Worm (Caenorhabditis elegans) whole organism, L1 larva: ENCODE results near the gene T14B4.1.
A peak's percentile ranks its signal among the peaks of the same experiment; 100 is the strongest.

Experiments
- C34B4.2 ChIP-seq: sonication (generic microtip); optimal IDR thresholded peaks from 2 replicates; lab custom pipeline; 2017; ENCODE audit warnings: mild to moderate bottlenecking, missing genetic modification characterization, missing compliant biosample characterization
- F16B12.6 ChIP-seq: fragments of 150-350 bp; optimal IDR thresholded peaks from 2 replicates; lab custom pipeline; 2014; ENCODE audit warnings: missing biosample characterization, missing genetic modification characterization
- aly-2 ChIP-seq: fragments of 150-350 bp; optimal IDR thresholded peaks from 2 replicates; lab custom pipeline; 2014; ENCODE audit warnings: missing biosample characterization, missing genetic modification characterization
- ceh-88 ChIP-seq: fragments of 200-800 bp; sonication (Bioruptor generic); IDR thresholded peaks from 2 replicates; pipeline ENCODE4 v1.3.6; 2022; ENCODE audit warnings: missing genetic modification characterization, missing compliant biosample characterization
- dpl-1 ChIP-seq, 3 experiments: fragments of 150-350 bp in 2 of 3; sonication (generic microtip) in 1 of 3; optimal IDR thresholded peaks; 2 replicates each; lab custom pipeline; 2014 to 2017; ENCODE audit warnings: missing biosample characterization in 3 of 3, missing genetic modification characterization in 3 of 3, missing genetic modification reagents in 3 of 3
- dsc-1 ChIP-seq: sonication (generic microtip); optimal IDR thresholded peaks from 2 replicates; lab custom pipeline; 2016; ENCODE audit warnings: mild to moderate bottlenecking, missing genetic modification characterization, missing compliant biosample characterization
- efl-1 ChIP-seq, 4 experiments: fragments of 150-350 bp; optimal IDR thresholded peaks in 3 of 4; peaks in 1 of 4; 1 replicate in 1 of 4; 2 replicates in 3 of 4; lab custom pipeline; 2014; ENCODE audit warnings: missing biosample characterization in 2 of 4, missing genetic modification characterization in 2 of 4, missing genetic modification reagents in 2 of 4
- efl-3 ChIP-seq: fragments of 200-800 bp; sonication (Bioruptor generic); optimal IDR thresholded peaks from 2 replicates; lab custom pipeline; 2018; ENCODE audit warnings: mild to moderate bottlenecking, missing genetic modification characterization, missing compliant biosample characterization
- egl-27 ChIP-seq, 2 experiments: fragments of 150-350 bp in 1 of 2; sonication (generic microtip); optimal IDR thresholded peaks; 3 replicates each; lab custom pipeline; 2017 to 2018; ENCODE audit warnings: missing biosample characterization in 2 of 2, missing genetic modification characterization in 2 of 2, missing genetic modification reagents in 2 of 2
- fkh-10 ChIP-seq: sonication (generic microtip); optimal IDR thresholded peaks from 2 replicates; lab custom pipeline; 2017; ENCODE audit warnings: missing biosample characterization, missing genetic modification reagents, missing genetic modification characterization
- fkh-8 ChIP-seq: sonication (generic microtip); optimal IDR thresholded peaks from 2 replicates; lab custom pipeline; 2016; ENCODE audit warnings: mild to moderate bottlenecking, missing genetic modification characterization, missing compliant biosample characterization
- fos-1 ChIP-seq: fragments of 150-350 bp; optimal IDR thresholded peaks from 2 replicates; lab custom pipeline; 2014; ENCODE audit warnings: missing biosample characterization, missing genetic modification characterization
- grh-1 ChIP-seq: fragments of 200-800 bp; sonication (Bioruptor generic); IDR thresholded peaks from 2 replicates; pipeline ENCODE4 v1.3.6; 2022; ENCODE audit warnings: missing genetic modification reagents, missing genetic modification characterization, missing compliant biosample characterization
- hlh-17 ChIP-seq: fragments of 200-800 bp; sonication (Bioruptor generic); optimal IDR thresholded peaks from 2 replicates; lab custom pipeline; 2018; ENCODE audit warnings: missing genetic modification characterization, mild to moderate bottlenecking, missing compliant biosample characterization, moderate library complexity, borderline replicate concordance
- hlh-4 ChIP-seq: sonication (generic microtip); optimal IDR thresholded peaks from 2 replicates; lab custom pipeline; 2016; ENCODE audit warnings: mild to moderate bottlenecking, missing genetic modification characterization, missing compliant biosample characterization
- hpl-2 ChIP-seq: fragments of 150-350 bp; optimal IDR thresholded peaks from 2 replicates; lab custom pipeline; 2014; ENCODE audit warnings: missing biosample characterization, missing genetic modification reagents, missing genetic modification characterization
- jun-1 ChIP-seq: fragments of 150-350 bp; optimal IDR thresholded peaks from 2 replicates; lab custom pipeline; 2014; ENCODE audit warnings: missing biosample characterization, missing genetic modification reagents, missing genetic modification characterization
- lin-14 ChIP-seq: fragments of 200-800 bp; sonication (Bioruptor generic); optimal IDR thresholded peaks from 2 replicates; lab custom pipeline; 2018; ENCODE audit warnings: mild to moderate bottlenecking, missing genetic modification characterization, moderate library complexity, missing compliant biosample characterization
- lin-35 ChIP-seq, 2 experiments: fragments of 150-350 bp; optimal IDR thresholded peaks; 2 replicates each; lab custom pipeline; 2014; ENCODE audit warnings: missing biosample characterization in 2 of 2, missing genetic modification characterization in 2 of 2, missing genetic modification reagents in 2 of 2
- lin-39 ChIP-seq: fragments of 150-350 bp; optimal IDR thresholded peaks from 2 replicates; lab custom pipeline; 2014; ENCODE audit warnings: missing biosample characterization, missing genetic modification reagents, missing genetic modification characterization
- mab-9 ChIP-seq: fragments of 200-800 bp; sonication (Bioruptor generic); IDR thresholded peaks from 2 replicates; pipeline ENCODE4 v1.3.6; 2022; ENCODE audit warnings: missing genetic modification reagents, missing genetic modification characterization, missing compliant biosample characterization
- mdl-1 ChIP-seq, 2 experiments: fragments of 150-350 bp; optimal IDR thresholded peaks; 2 replicates each; lab custom pipeline; 2014 to 2017; ENCODE audit warnings: missing biosample characterization in 2 of 2, missing genetic modification characterization in 2 of 2, inconsistent platforms in 1 of 2
- nhr-12 ChIP-seq: sonication (generic microtip); optimal IDR thresholded peaks from 2 replicates; lab custom pipeline; 2017; ENCODE audit warnings: missing biosample characterization, missing genetic modification characterization
- nhr-19 ChIP-seq: fragments of 200-800 bp; sonication (Bioruptor generic); conservative IDR thresholded peaks from 2 replicates; pipeline ENCODE4 v1.3.6; 2022; ENCODE audit warnings: missing genetic modification characterization, missing compliant biosample characterization
- nhr-20 ChIP-seq: sonication (generic microtip); optimal IDR thresholded peaks from 2 replicates; lab custom pipeline; 2016; ENCODE audit warnings: mild to moderate bottlenecking, missing genetic modification characterization, missing compliant biosample characterization
- nhr-237 ChIP-seq: fragments of 150-350 bp; optimal IDR thresholded peaks from 2 replicates; lab custom pipeline; 2014; ENCODE audit warnings: missing biosample characterization, missing genetic modification characterization
- nhr-71 ChIP-seq: sonication (generic microtip); optimal IDR thresholded peaks from 2 replicates; lab custom pipeline; 2016; ENCODE audit warnings: mild to moderate bottlenecking, missing genetic modification characterization, moderate library complexity, missing compliant biosample characterization
- nhr-84 ChIP-seq: sonication (generic microtip); optimal IDR thresholded peaks from 2 replicates; lab custom pipeline; 2017; ENCODE audit warnings: missing biosample characterization, missing genetic modification characterization
- nhr-85 ChIP-seq: sonication (generic microtip); peaks from one replicate; lab custom pipeline; 2016; ENCODE audit warnings: missing genetic modification characterization, inconsistent platforms, missing compliant biosample characterization
- nhr-90 ChIP-seq: sonication (generic microtip); optimal IDR thresholded peaks from 2 replicates; lab custom pipeline; 2016; ENCODE audit warnings: mild to moderate bottlenecking, missing genetic modification characterization, missing compliant biosample characterization; ENCODE audit not compliant: poor library complexity
- pax-3 ChIP-seq: fragments of 200-800 bp; sonication (Bioruptor generic); optimal IDR thresholded peaks from 2 replicates; lab custom pipeline; 2018; ENCODE audit warnings: mild to moderate bottlenecking, missing genetic modification characterization, moderate library complexity, missing compliant biosample characterization
- rnt-1 ChIP-seq: sonication (generic microtip); optimal IDR thresholded peaks from 2 replicates; lab custom pipeline; 2016; ENCODE audit warnings: mild to moderate bottlenecking, missing genetic modification characterization, moderate library complexity, missing compliant biosample characterization
- skn-1 ChIP-seq: fragments of 150-350 bp; optimal IDR thresholded peaks from 2 replicates; lab custom pipeline; 2014; ENCODE audit warnings: missing biosample characterization, missing genetic modification characterization
- sox-4 ChIP-seq: sonication (generic microtip); optimal IDR thresholded peaks from 2 replicates; lab custom pipeline; 2016; ENCODE audit warnings: missing genetic modification characterization, missing compliant biosample characterization
- tbx-2 ChIP-seq: sonication (generic microtip); optimal IDR thresholded peaks from 2 replicates; lab custom pipeline; 2016; ENCODE audit warnings: missing genetic modification characterization, missing compliant biosample characterization
- unc-130 ChIP-seq: fragments of 150-350 bp; optimal IDR thresholded peaks from 2 replicates; lab custom pipeline; 2017; ENCODE audit warnings: missing biosample characterization, missing genetic modification characterization, inconsistent platforms
- unc-86 ChIP-seq: sonication (generic microtip); optimal IDR thresholded peaks from 2 replicates; lab custom pipeline; 2016; ENCODE audit warnings: missing genetic modification characterization, missing compliant biosample characterization
- unc-98 ChIP-seq: fragments of 200-800 bp; sonication (Bioruptor generic); IDR thresholded peaks from 2 replicates; pipeline ENCODE4 v1.3.6; 2022; ENCODE audit warnings: missing genetic modification characterization, missing compliant biosample characterization
- vab-15 ChIP-seq: sonication (generic microtip); optimal IDR thresholded peaks from 2 replicates; lab custom pipeline; 2017; ENCODE audit warnings: missing genotype, mild to moderate bottlenecking, missing genetic modification characterization, missing compliant biosample characterization
- zag-1 ChIP-seq: fragments of 150-350 bp; optimal IDR thresholded peaks from 2 replicates; lab custom pipeline; 2014; ENCODE audit warnings: missing biosample characterization, missing genetic modification characterization
- zip-4 ChIP-seq: fragments of 200-800 bp; sonication (Bioruptor generic); optimal IDR thresholded peaks from 2 replicates; lab custom pipeline; 2018; ENCODE audit warnings: mild to moderate bottlenecking, missing genetic modification characterization, moderate library complexity, missing compliant biosample characterization

T14B4.1 gene

ce11 chrII:6782738-6783163 lies 46.0 kb downstream of the T14B4.1 start (continued):
- TF ChIP-seq tbx-2, result peak; percentile 15
- peak in 1 of 2 experiments; percentile 17 for TF ChIP-seq mdl-1 (tag; optimal IDR thresholded peaks at IDR 0.05; lab: Kevin White, UChicago)
- peak; percentile 65 for TF ChIP-seq skn-1 (tag; lab: Kevin White, UChicago)
- TF ChIP-seq unc-130 (tag; lab: Kevin White, UChicago), result peak; percentile 81
- no peak for TF ChIP-seq ceh-88
- TF ChIP-seq efl-1 (optimal IDR thresholded peaks at IDR 0.05; lab: Kevin White, UChicago), result peak; percentile 31 to 43
- peak; percentile 42 to 90 for TF ChIP-seq efl-1 (GFP tag; optimal IDR thresholded peaks at IDR 0.05 in 1 of 2; lab: Kevin White, UChicago)
- TF ChIP-seq hlh-4 (tag; lab: Kevin White, UChicago), result no peak
- peak; percentile 75 for TF ChIP-seq nhr-71
- TF ChIP-seq hpl-2 (GFP tag; lab: Kevin White, UChicago), result no peak

- TF ChIP-seq mdl-1 (tag; optimal IDR thresholded peaks at IDR 0.05; lab: Kevin White, UChicago), result no peak
- TF ChIP-seq hlh-17 (GFP tag; lab: Kevin White, UChicago), result no peak
- no peak for TF ChIP-seq fos-1
- TF ChIP-seq nhr-12 (tag; lab: Kevin White, UChicago), result no peak
- TF ChIP-seq nhr-20, result no peak
- no peak for TF ChIP-seq fkh-8 (tag; lab: Kevin White, UChicago)
- no peak for TF ChIP-seq lin-39 (tag; lab: Kevin White, UChicago)
- no peak for TF ChIP-seq nhr-71
- TF ChIP-seq nhr-237 (tag; lab: Kevin White, UChicago), result no peak
- no peak for TF ChIP-seq jun-1
- TF ChIP-seq dsc-1, result no peak
- TF ChIP-seq zag-1 (tag; lab: Kevin White, UChicago), result no peak
- TF ChIP-seq F16B12.6 (tag; lab: Kevin White, UChicago), result no peak
- TF ChIP-seq, all 84 proteins: peak for 0
Observed at ce11 chrII:6783377-6783829, 46.7 kb downstream of the T14B4.1 start, which contains the start of gene gldi-2. gldi-2 (plus strand) TSS chrII:6783427.

ce11 chrII:6788672-6789298 lies 52.1 kb downstream of the T14B4.1 start, which contains the start of gene T13C2.3:
T13C2.3 (plus strand) TSS chrII:6789248.
- TF ChIP-seq nhr-19 (no peak), vab-15 (tag; lab: Kevin White, UChicago) (no peak), nhr-90 (tag; lab: Kevin White, UChicago) (no peak), egl-27 (tag; optimal IDR thresholded peaks at IDR 0.05; lab: Kevin White, UChicago) (no peak), lin-35 (GFP tag; optimal IDR thresholded peaks at IDR 0.05; lab: Kevin White, UChicago) (no peak), C34B4.2 (tag; lab: Kevin White, UChicago) (no peak), pax-3 (no peak), fkh-10 (GFP tag; lab: Kevin White, UChicago) (no peak), mab-9 (GFP tag; lab: Robert Waterston, UW) (no peak), unc-86 (tag; lab: Kevin White, UChicago) (no peak), rnt-1 (peak; percentile 6), efl-3 (GFP tag; lab: Kevin White, UChicago) (no peak), efl-1 (optimal IDR thresholded peaks at IDR 0.05; lab: Kevin White, UChicago) (no peak), efl-1 (GFP tag; optimal IDR thresholded peaks at IDR 0.05 in 1 of 2; lab: Kevin White, UChicago) (peak in 1 of 2 experiments; percentile 9), aly-2 (tag; lab: Kevin White, UChicago) (no peak), sox-4 (tag; lab: Kevin White, UChicago) (no peak), hlh-4 (tag; lab: Kevin White, UChicago) (no peak), zip-4 (GFP tag; lab: Kevin White, UChicago) (no peak), lin-39 (tag; lab: Kevin White, UChicago) (no peak), nhr-84 (tag; lab: Kevin White, UChicago) (no peak), nhr-85 (no peak), dpl-1 (GFP tag; optimal IDR thresholded peaks at IDR 0.05; lab: Kevin White, UChicago) (no peak), lin-14 (peak; percentile 31), F16B12.6 (tag; lab: Kevin White, UChicago) (no peak), unc-98 (GFP tag; lab: Robert Waterston, UW) (no peak), grh-1 (no peak)
